Worm (Caenorhabditis elegans) whole organism, early embryonic: ENCODE measurements around the gene C04E6.7.

Source experiments
- ama-1 ChIP-seq: fragments of 150-350 bp; optimal IDR thresholded peaks from 2 replicates; lab custom pipeline; 2014
- ceh-13 ChIP-seq: fragments of 200-800 bp; sonication (Bioruptor generic); optimal IDR thresholded peaks from 2 replicates; lab custom pipeline; 2018; ENCODE audit warnings: mild to moderate bottlenecking, missing genetic modification characterization, missing compliant biosample characterization
- ceh-36 ChIP-seq: sonication (generic microtip); optimal IDR thresholded peaks from 2 replicates; lab custom pipeline; 2016; ENCODE audit warnings: missing genetic modification characterization, inconsistent platforms, missing compliant biosample characterization
- flt-1 ChIP-seq: fragments of 200-800 bp; sonication (Bioruptor generic); IDR thresholded peaks from 2 replicates; pipeline ENCODE4 v1.3.6; 2022; ENCODE audit warnings: missing genetic modification characterization, missing compliant biosample characterization
- hmg-4 ChIP-seq: fragments of 200-800 bp; sonication (Bioruptor generic); optimal IDR thresholded peaks from 2 replicates; lab custom pipeline; 2018; ENCODE audit warnings: mild to moderate bottlenecking, missing genetic modification characterization, missing compliant biosample characterization
- tbx-11 ChIP-seq: fragments of 200-800 bp; sonication (Bioruptor generic); IDR thresholded peaks from 2 replicates; pipeline ENCODE4 v1.3.6; 2022; ENCODE audit warnings: missing genetic modification characterization, missing compliant biosample characterization
- tra-4 ChIP-seq: sonication (generic microtip); optimal IDR thresholded peaks from 2 replicates; lab custom pipeline; 2017; ENCODE audit warnings: missing genetic modification characterization, missing compliant biosample characterization

- TF ChIP-seq hmg-4 (GFP tag; lab: Kevin White, UChicago): no peak
- no peak for TF ChIP-seq ama-1 (lab: Kevin White, UChicago)
- no peak for TF ChIP-seq ceh-13 (GFP tag; lab: Kevin White, UChicago)
- TF ChIP-seq flt-1 (GFP tag; lab: Robert Waterston, UW): no peak
- TF ChIP-seq ceh-36 (tag; lab: Kevin White, UChicago): no peak
- no peak for TF ChIP-seq tra-4
- no peak for TF ChIP-seq tbx-11 (GFP tag; lab: Robert Waterston, UW)
Observed at ce11 chrV:5919887-5920286, 26.8 kb downstream of the C04E6.7 start, which contains the start of gene C04E6.12.
